Fruit fly (Drosophila melanogaster) whole organism, prepupa: ENCODE data around the gene CG13639.

Experiments
- CG10631 ChIP-seq: fragments of 200-800 bp; sonication (Bioruptor generic); optimal IDR thresholded peaks from 2 replicates; lab custom pipeline; 2016; ENCODE audit warnings: missing biosample characterization, missing genetic modification characterization
- CG10669 ChIP-seq: fragments of 200-800 bp; sonication (Bioruptor generic); optimal IDR thresholded peaks from 3 replicates; lab custom pipeline; 2018; ENCODE audit warnings: missing biosample characterization, mild to moderate bottlenecking, missing genetic modification characterization, moderate library complexity
- CG11294 ChIP-seq: fragments of 200-800 bp; sonication (Bioruptor generic); IDR thresholded peaks from 2 replicates; pipeline ENCODE4 v1.3.6; 2022; ENCODE audit warnings: missing biosample characterization, missing genetic modification characterization
- CG11762 ChIP-seq: fragments of 200-800 bp; sonication (Bioruptor generic); optimal IDR thresholded peaks from 3 replicates; lab custom pipeline; 2016; ENCODE audit warnings: missing biosample characterization, missing genetic modification characterization; ENCODE audit not compliant: insufficient read depth
- CG11902 ChIP-seq: fragments of 200-800 bp; sonication (Bioruptor generic); optimal IDR thresholded peaks from 3 replicates; lab custom pipeline; 2016; ENCODE audit warnings: missing biosample characterization, missing genetic modification characterization
- CG15336 ChIP-seq: fragments of 200-800 bp; sonication (Bioruptor generic); IDR thresholded peaks from 2 replicates; pipeline ENCODE4 v1.3.6; 2022; ENCODE audit warnings: missing biosample characterization, missing genetic modification characterization
- CG1621 ChIP-seq: fragments of 200-800 bp; sonication (Bioruptor generic); optimal IDR thresholded peaks from 3 replicates; lab custom pipeline; 2018; ENCODE audit warnings: missing biosample characterization, mild to moderate bottlenecking, missing genetic modification characterization
- CG16779 ChIP-seq: fragments of 200-800 bp; sonication (Bioruptor generic); optimal IDR thresholded peaks from 3 replicates; lab custom pipeline; 2017; ENCODE audit warnings: missing biosample characterization, mild to moderate bottlenecking, missing genetic modification characterization
- CG3032 ChIP-seq: fragments of 200-800 bp; optimal IDR thresholded peaks from 2 replicates; lab custom pipeline; 2019; ENCODE audit warnings: missing biosample characterization, mild to moderate bottlenecking, missing genetic modification characterization, moderate library complexity
- CG31627 ChIP-seq: fragments of 200-800 bp; sonication (Bioruptor generic); optimal IDR thresholded peaks from 3 replicates; lab custom pipeline; 2016; ENCODE audit warnings: missing biosample characterization, missing genetic modification characterization
- CG32006 ChIP-seq: fragments of 200-800 bp; sonication (Bioruptor generic); optimal IDR thresholded peaks from 3 replicates; lab custom pipeline; 2017; ENCODE audit warnings: missing biosample characterization, mild to moderate bottlenecking, missing genetic modification characterization
- CG34406 ChIP-seq: fragments of 200-800 bp; sonication (Bioruptor generic); optimal IDR thresholded peaks from 3 replicates; lab custom pipeline; 2016; ENCODE audit warnings: missing biosample characterization, missing genetic modification characterization
- CG3919 ChIP-seq: fragments of 200-800 bp; sonication (Bioruptor generic); optimal IDR thresholded peaks from 3 replicates; lab custom pipeline; 2016; ENCODE audit warnings: missing biosample characterization, missing genetic modification characterization
- CG4318 ChIP-seq: fragments of 200-800 bp; sonication (Bioruptor generic); optimal IDR thresholded peaks from 3 replicates; lab custom pipeline; 2017; ENCODE audit warnings: missing biosample characterization, mild to moderate bottlenecking, missing genetic modification characterization
- CG6276 ChIP-seq: fragments of 200-800 bp; sonication (Bioruptor generic); optimal IDR thresholded peaks from 2 replicates; lab custom pipeline; 2017; ENCODE audit warnings: missing biosample characterization, mild to moderate bottlenecking, missing genetic modification characterization
- CG6792 ChIP-seq: fragments of 200-800 bp; sonication (Bioruptor generic); optimal IDR thresholded peaks from 3 replicates; lab custom pipeline; 2016; ENCODE audit warnings: missing biosample characterization, missing genetic modification characterization
- CG6808 ChIP-seq: fragments of 200-800 bp; sonication (Bioruptor generic); optimal IDR thresholded peaks from 3 replicates; lab custom pipeline; 2017; ENCODE audit warnings: missing biosample characterization, missing genetic modification characterization, mild to moderate bottlenecking, moderate library complexity, missing genetic modification reagents
- CG6854 ChIP-seq: fragments of 200-800 bp; sonication (Bioruptor generic); optimal IDR thresholded peaks from 2 replicates; lab custom pipeline; 2017; ENCODE audit warnings: missing biosample characterization, mild to moderate bottlenecking, missing genetic modification characterization
- CG7368 ChIP-seq: fragments of 200-800 bp; sonication (Bioruptor generic); optimal IDR thresholded peaks from 3 replicates; lab custom pipeline; 2016; ENCODE audit warnings: missing biosample characterization, missing genetic modification characterization
- CG8119 ChIP-seq: fragments of 200-800 bp; sonication (Bioruptor generic); IDR thresholded peaks from 3 replicates; pipeline ENCODE4 v1.3.6; 2022; ENCODE audit warnings: missing biosample characterization, missing genetic modification characterization
- CG8632 ChIP-seq: fragments of 200-800 bp; sonication (Bioruptor generic); optimal IDR thresholded peaks from 3 replicates; lab custom pipeline; 2016; ENCODE audit warnings: missing biosample characterization, missing genetic modification characterization
- CG9139 ChIP-seq: fragments of 200-800 bp; sonication (Bioruptor generic); optimal IDR thresholded peaks from 3 replicates; lab custom pipeline; 2017; ENCODE audit warnings: missing biosample characterization, mild to moderate bottlenecking, missing genetic modification characterization
- Eip75B ChIP-seq: fragments of 200-800 bp; sonication (Bioruptor generic); optimal IDR thresholded peaks from 3 replicates; lab custom pipeline; 2016; ENCODE audit warnings: missing biosample characterization, missing genetic modification characterization
- Eip78C ChIP-seq: fragments of 200-800 bp; sonication (Bioruptor generic); peaks from one replicate; lab custom pipeline; 2016; ENCODE audit warnings: missing biosample characterization, missing genetic modification characterization
- Eip93F ChIP-seq: fragments of 200-800 bp; sonication (Bioruptor generic); optimal IDR thresholded peaks from 2 replicates; lab custom pipeline; 2016; ENCODE audit warnings: missing biosample characterization, mild to moderate bottlenecking, missing genetic modification characterization
- Hr38 ChIP-seq: sonication (Bioruptor generic); optimal IDR thresholded peaks from 2 replicates; lab custom pipeline; 2016; ENCODE audit warnings: missing biosample characterization, missing genetic modification characterization
- Hr39 ChIP-seq: fragments of 200-800 bp; sonication (Bioruptor generic); optimal IDR thresholded peaks from 2 replicates; lab custom pipeline; 2016; ENCODE audit warnings: missing biosample characterization, missing genetic modification characterization
- Hr4 ChIP-seq: fragments of 200-800 bp; sonication (Bioruptor generic); optimal IDR thresholded peaks from 3 replicates; lab custom pipeline; 2016; ENCODE audit warnings: missing biosample characterization, missing genetic modification characterization
- Lpt ChIP-seq: fragments of 200-800 bp; sonication (Bioruptor generic); optimal IDR thresholded peaks from 3 replicates; lab custom pipeline; 2016; ENCODE audit warnings: missing biosample characterization, missing genetic modification characterization
- Smox ChIP-seq: fragments of 200-800 bp; sonication (Bioruptor generic); optimal IDR thresholded peaks from 3 replicates; lab custom pipeline; 2016; ENCODE audit warnings: missing biosample characterization, missing genetic modification characterization
- Sox102F ChIP-seq: fragments of 200-800 bp; sonication (Bioruptor generic); optimal IDR thresholded peaks from 2 replicates; lab custom pipeline; 2016; ENCODE audit warnings: missing biosample characterization, mild to moderate bottlenecking, missing genetic modification characterization
- Sox14 ChIP-seq: fragments of 200-800 bp; sonication (Bioruptor generic); optimal IDR thresholded peaks from 3 replicates; lab custom pipeline; 2016; ENCODE audit warnings: missing biosample characterization, missing genetic modification characterization
- Sox15 ChIP-seq: fragments of 200-800 bp; sonication (Bioruptor generic); optimal IDR thresholded peaks from 3 replicates; lab custom pipeline; 2016; ENCODE audit warnings: missing biosample characterization, missing genetic modification characterization
- achi ChIP-seq: fragments of 200-800 bp; sonication (Bioruptor generic); optimal IDR thresholded peaks from 3 replicates; lab custom pipeline; 2016; ENCODE audit warnings: missing biosample characterization, missing genetic modification characterization
- acj6 ChIP-seq: fragments of 200-800 bp; sonication (Bioruptor generic); optimal IDR thresholded peaks from 3 replicates; lab custom pipeline; 2016; ENCODE audit warnings: missing biosample characterization, missing genetic modification characterization
- cyc ChIP-seq: fragments of 200-800 bp; sonication (Bioruptor generic); optimal IDR thresholded peaks from 3 replicates; lab custom pipeline; 2016; ENCODE audit warnings: missing biosample characterization, missing genetic modification characterization
- dac ChIP-seq: fragments of 200-800 bp; sonication (Bioruptor generic); optimal IDR thresholded peaks from 2 replicates; lab custom pipeline; 2017; ENCODE audit warnings: missing biosample characterization, mild to moderate bottlenecking, missing genetic modification characterization
- eg ChIP-seq: fragments of 200-800 bp; sonication (Bioruptor generic); IDR thresholded peaks from 3 replicates; pipeline ENCODE4 v1.3.6; 2022; ENCODE audit warnings: missing biosample characterization, missing genetic modification characterization
- esn ChIP-seq: fragments of 200-800 bp; sonication (Bioruptor generic); optimal IDR thresholded peaks from 2 replicates; lab custom pipeline; 2016; ENCODE audit warnings: missing biosample characterization, mild to moderate bottlenecking, missing genetic modification characterization, moderate library complexity
- fd59A ChIP-seq: fragments of 200-800 bp; sonication (Bioruptor generic); optimal IDR thresholded peaks from 2 replicates; lab custom pipeline; 2017; ENCODE audit warnings: missing biosample characterization, mild to moderate bottlenecking, missing genetic modification characterization, missing genetic modification reagents
- fd85E ChIP-seq: fragments of 200-800 bp; sonication (Bioruptor generic); optimal IDR thresholded peaks from 3 replicates; lab custom pipeline; 2016; ENCODE audit warnings: missing biosample characterization, missing genetic modification characterization
- fkh ChIP-seq: fragments of 200-800 bp; sonication (Bioruptor generic); optimal IDR thresholded peaks from 3 replicates; lab custom pipeline; 2017; ENCODE audit warnings: missing biosample characterization, mild to moderate bottlenecking, missing genetic modification characterization, moderate library complexity
- salr ChIP-seq, 2 experiments: fragments of 200-800 bp; sonication (Bioruptor generic); optimal IDR thresholded peaks; 3 replicates each; lab custom pipeline; 2016 to 2018; ENCODE audit warnings: missing biosample characterization in 2 of 2, missing genetic modification characterization in 2 of 2, mild to moderate bottlenecking in 1 of 2
- spab ChIP-seq: fragments of 200-800 bp; sonication (Bioruptor generic); optimal IDR thresholded peaks from 2 replicates; lab custom pipeline; 2017; ENCODE audit warnings: missing biosample characterization, mild to moderate bottlenecking, missing genetic modification characterization, missing genetic modification reagents
- svp ChIP-seq: fragments of 200-800 bp; sonication (Bioruptor generic); peaks from one replicate; lab custom pipeline; 2016; ENCODE audit warnings: missing biosample characterization, missing genetic modification characterization
- topi ChIP-seq: fragments of 200-800 bp; sonication (Bioruptor generic); optimal IDR thresholded peaks from 3 replicates; lab custom pipeline; 2016; ENCODE audit warnings: missing biosample characterization, missing genetic modification characterization
- vri ChIP-seq: fragments of 200-800 bp; sonication (Bioruptor generic); optimal IDR thresholded peaks from 3 replicates; lab custom pipeline; 2016; ENCODE audit warnings: missing biosample characterization, mild to moderate bottlenecking, missing genetic modification characterization

The CG13639 gene

DNA sequence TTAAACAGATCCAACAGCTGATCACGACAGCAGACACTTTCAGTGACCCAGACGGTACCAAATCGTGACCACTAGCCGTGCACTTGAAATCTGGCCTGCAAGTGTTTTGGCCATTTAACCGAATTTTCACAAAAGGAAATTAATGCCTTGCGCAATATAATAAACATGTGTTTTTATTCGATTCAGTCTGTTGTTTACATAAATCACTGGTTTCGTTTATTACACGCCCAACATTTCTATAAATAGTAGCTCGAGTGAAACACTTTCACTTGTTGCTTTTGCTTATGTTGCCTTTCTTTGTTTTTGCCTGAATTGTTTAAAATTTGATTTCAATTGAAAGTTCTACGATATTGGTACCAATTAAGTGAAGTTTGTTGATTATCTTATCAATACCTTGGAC, 47.8 kb downstream of the CG13639 start:
- TF ChIP-seq CG9139 (GFP tag; lab: Kevin White, UChicago), result no peak
- no peak for TF ChIP-seq Eip75B (GFP tag; lab: Kevin White, UChicago)
- no peak for TF ChIP-seq CG10669
- TF ChIP-seq CG6792 (GFP tag; lab: Kevin White, UChicago), result no peak
- TF ChIP-seq CG16779 (tag; lab: Kevin White, UChicago), result no peak
- TF ChIP-seq CG3919 (GFP tag; lab: Kevin White, UChicago), result no peak
- TF ChIP-seq Eip78C (GFP tag; lab: Kevin White, UChicago), result no peak
- no peak for TF ChIP-seq CG3032 (tag; lab: Kevin White, UChicago)
- TF ChIP-seq acj6 (GFP tag; lab: Kevin White, UChicago), result no peak
- no peak for TF ChIP-seq CG10631 (GFP tag; lab: Kevin White, UChicago)

dm6 chr3R:24810844-24811625, 49.1 kb downstream of the CG13639 start:
- TF ChIP-seq CG7368 (GFP tag; lab: Kevin White, UChicago), result peak; percentile 81
- TF ChIP-seq CG15336 (GFP tag; lab: Robert Waterston, UW), result peak; percentile 90
- peak; percentile 87 for TF ChIP-seq vri (GFP tag; lab: Kevin White, UChicago)
- peak; percentile 30 for TF ChIP-seq Hr38
- peak; percentile 73 for TF ChIP-seq Sox15 (GFP tag; lab: Kevin White, UChicago)
- TF ChIP-seq Eip93F (GFP tag; lab: Kevin White, UChicago), result no peak
- peak; percentile 91 for TF ChIP-seq CG3919 (GFP tag; lab: Kevin White, UChicago)
- TF ChIP-seq CG6854 (GFP tag; lab: Kevin White, UChicago), result no peak
- TF ChIP-seq CG31627, result peak; percentile 86
- peak; percentile 86 for TF ChIP-seq CG6792 (GFP tag; lab: Kevin White, UChicago)
- TF ChIP-seq svp (GFP tag; lab: Kevin White, UChicago), result no peak
- peak; percentile 92 for TF ChIP-seq CG1621
- peak; percentile 87 for TF ChIP-seq achi (GFP tag; lab: Kevin White, UChicago)
- peak; percentile 93 for TF ChIP-seq Hr4
- TF ChIP-seq CG8632 (GFP tag; lab: Kevin White, UChicago), result peak; percentile 74
- TF ChIP-seq eg, result peak; percentile 98
- peak; percentile 84 for TF ChIP-seq CG11762
- TF ChIP-seq Sox102F (GFP tag; lab: Kevin White, UChicago), result no peak
- peak; percentile 89 for TF ChIP-seq acj6 (GFP tag; lab: Kevin White, UChicago)
- TF ChIP-seq CG34406, result peak; percentile 82
- TF ChIP-seq Eip78C (GFP tag; lab: Kevin White, UChicago), result peak; percentile 97
- peak; percentile 90 for TF ChIP-seq esn (GFP tag; lab: Kevin White, UChicago)
- peak; percentile 92 for TF ChIP-seq Eip75B (GFP tag; lab: Kevin White, UChicago)
- TF ChIP-seq CG4318 (GFP tag; lab: Kevin White, UChicago), result no peak
- TF ChIP-seq topi (GFP tag; lab: Kevin White, UChicago), result peak; percentile 83
- peak; percentile 88 for TF ChIP-seq Hr39 (GFP tag; lab: Kevin White, UChicago)
- TF ChIP-seq CG11294 (GFP tag; lab: Robert Waterston, UW), result peak; percentile 94
- peak; percentile 92 for TF ChIP-seq CG8119
- TF ChIP-seq Smox (GFP tag; lab: Kevin White, UChicago), result no peak
- peak; percentile 84 for TF ChIP-seq dac (GFP tag; lab: Kevin White, UChicago)
- peak; percentile 67 for TF ChIP-seq Lpt (GFP tag; lab: Kevin White, UChicago)
- TF ChIP-seq spab, result peak; percentile 81
- peak; percentile 94 for TF ChIP-seq Sox14
- TF ChIP-seq CG11902 (GFP tag; lab: Kevin White, UChicago), result peak; percentile 53
- no peak for TF ChIP-seq CG9139 (GFP tag; lab: Kevin White, UChicago)
- no peak for TF ChIP-seq CG6808 (GFP tag; lab: Kevin White, UChicago)
- TF ChIP-seq CG32006 (GFP tag; lab: Kevin White, UChicago), result peak; percentile 96
- TF ChIP-seq CG6276, result peak; percentile 85
- no peak for TF ChIP-seq CG10669
- peak; percentile 80 for TF ChIP-seq fkh (GFP tag; lab: Kevin White, UChicago)
- peak; percentile 52 for TF ChIP-seq fd85E
- peak; percentile 87 for TF ChIP-seq CG16779 (tag; lab: Kevin White, UChicago)
- TF ChIP-seq cyc (GFP tag; lab: Kevin White, UChicago), result no peak
- peak in 1 of 2 experiments; percentile 91 for TF ChIP-seq salr (GFP tag; optimal IDR thresholded peaks at IDR 0.05; lab: Kevin White, UChicago)
- peak; percentile 80 for TF ChIP-seq fd59A (GFP tag; lab: Kevin White, UChicago)
